Fruit fly (Drosophila melanogaster) whole organism, embryonic: ENCODE measurements around the gene CG11997.

ENCODE experiments used
- CG7271 ChIP-seq: fragments of 200-800 bp; sonication (Bioruptor generic); optimal IDR thresholded peaks from 2 replicates; lab custom pipeline; 2018; ENCODE audit warnings: missing biosample characterization, mild to moderate bottlenecking, missing genetic modification characterization, moderate library complexity
- ems ChIP-seq: fragments of 200-800 bp; sonication (Bioruptor generic); optimal IDR thresholded peaks from 3 replicates; lab custom pipeline; 2016; ENCODE audit warnings: missing biosample characterization, missing genetic modification characterization
- wor ChIP-seq: fragments of 200-800 bp; sonication (Bioruptor generic); IDR thresholded peaks from 2 replicates; pipeline ENCODE4 v1.3.6; 2022; ENCODE audit warnings: missing biosample characterization, missing genetic modification characterization

DNA sequence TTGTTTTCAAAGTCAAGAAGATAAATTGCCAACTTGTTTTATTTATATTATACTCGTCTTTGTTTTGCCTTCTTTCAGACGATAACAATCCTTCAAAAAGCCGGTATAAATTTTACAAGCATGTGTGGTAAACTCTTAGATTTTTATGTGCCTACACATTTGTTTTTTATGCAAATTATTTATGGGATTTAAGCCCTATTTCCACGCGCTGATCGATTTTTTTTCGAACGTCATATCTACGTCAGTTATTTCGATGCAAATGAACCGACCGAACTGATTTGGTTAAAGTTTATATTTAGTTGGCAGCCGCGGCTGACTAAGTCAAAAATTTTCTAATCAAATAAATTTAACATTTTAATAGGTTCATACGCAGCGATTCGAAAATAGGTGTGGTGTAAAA is 37.2 kb upstream of the CG11997 start:
- no peak for TF ChIP-seq CG7271 (tag; lab: Kevin White, UChicago)
- TF ChIP-seq wor (GFP tag; lab: Robert Waterston, UW), result no peak
- no peak for TF ChIP-seq ems (GFP tag; lab: Kevin White, UChicago)
